Worm (Caenorhabditis elegans) whole organism, L4/young adult: ENCODE results near the gene glt-6.

ENCODE experiments used
- W03F9.2 ChIP-seq: fragments of 150-350 bp; optimal IDR thresholded peaks from 2 replicates; lab custom pipeline; 2014; ENCODE audit warnings: missing biosample characterization, missing genetic modification characterization
- dao-5 ChIP-seq: sonication (generic microtip); optimal IDR thresholded peaks from 2 replicates; lab custom pipeline; 2016; ENCODE audit warnings: missing genotype, missing genetic modification characterization, moderate library complexity, missing compliant biosample characterization

ce11 chrIV:7532360-7532759 lies 28.9 kb downstream of the glt-6 start, which contains the start of gene R05G6.1:
- no peak for TF ChIP-seq dao-5 (tag; lab: Kevin White, UChicago)
- TF ChIP-seq W03F9.2, result no peak
